Worm (Caenorhabditis elegans): ENCODE measurements around the gene F56A8.3.

- TF ChIP-seq T22C8.4 (GFP tag; IDR thresholded peaks at IDR 0.05) (peak; percentile 73), med-1 (GFP tag; optimal IDR thresholded peaks at IDR 0.05; ENCODE audit: insufficient read depth) (peak; percentile 89), ztf-23 (GFP tag; IDR thresholded peaks at IDR 0.05) (peak; percentile 83), cog-1 (tag; optimal IDR thresholded peaks at IDR 0.05) (peak; percentile 45), tab-1 (GFP tag; IDR thresholded peaks at IDR 0.05) (peak; percentile 73; the same call in 1 of the 2 replicates), ztf-29 (GFP tag; IDR thresholded peaks at IDR 0.05) (0 out of 2 replicates have a peak, but pooled peaks have one; percentile 25)
Observed at ce11 chrIII:13268856-13269255, 12.2 kb downstream of the F56A8.3 start, which contains the start of gene cpf-2.

All from whole organism, midembryonic.